Fruit fly (Drosophila melanogaster) whole organism, pupa: ENCODE measurements around the gene rempA.

Source experiments
- CG13204 ChIP-seq: fragments of 200-800 bp; sonication (Bioruptor generic); optimal IDR thresholded peaks from 2 replicates; lab custom pipeline; 2018; ENCODE audit warnings: missing biosample characterization, mild to moderate bottlenecking, missing genetic modification characterization, moderate library complexity
- CG14655 ChIP-seq: fragments of 200-800 bp; sonication (Bioruptor generic); optimal IDR thresholded peaks from 3 replicates; lab custom pipeline; 2017; ENCODE audit warnings: mild to moderate bottlenecking, missing biosample characterization, missing genetic modification reagents, missing genetic modification characterization
- CG34367 ChIP-seq: fragments of 200-800 bp; sonication (Bioruptor generic); optimal IDR thresholded peaks from 2 replicates; lab custom pipeline; 2018; ENCODE audit warnings: missing biosample characterization, mild to moderate bottlenecking, missing genetic modification characterization
- CG8301 ChIP-seq: fragments of 200-800 bp; sonication (Bioruptor generic); optimal IDR thresholded peaks from 2 replicates; lab custom pipeline; 2018; ENCODE audit warnings: missing biosample characterization, mild to moderate bottlenecking, missing genetic modification characterization
- CG9948 ChIP-seq: fragments of 200-800 bp; sonication (Bioruptor generic); optimal IDR thresholded peaks from 2 replicates; lab custom pipeline; 2018; ENCODE audit warnings: missing biosample characterization, mild to moderate bottlenecking, missing genetic modification characterization, moderate library complexity
- Ets98B ChIP-seq: fragments of 200-800 bp; sonication (Bioruptor generic); IDR thresholded peaks from 2 replicates; pipeline ENCODE4 v1.3.6; 2022; ENCODE audit warnings: missing biosample characterization, missing genetic modification characterization
- Pif1B ChIP-seq: fragments of 200-800 bp; sonication (Bioruptor generic); optimal IDR thresholded peaks from 3 replicates; lab custom pipeline; 2016; ENCODE audit warnings: missing biosample characterization, missing genetic modification characterization

DNA sequence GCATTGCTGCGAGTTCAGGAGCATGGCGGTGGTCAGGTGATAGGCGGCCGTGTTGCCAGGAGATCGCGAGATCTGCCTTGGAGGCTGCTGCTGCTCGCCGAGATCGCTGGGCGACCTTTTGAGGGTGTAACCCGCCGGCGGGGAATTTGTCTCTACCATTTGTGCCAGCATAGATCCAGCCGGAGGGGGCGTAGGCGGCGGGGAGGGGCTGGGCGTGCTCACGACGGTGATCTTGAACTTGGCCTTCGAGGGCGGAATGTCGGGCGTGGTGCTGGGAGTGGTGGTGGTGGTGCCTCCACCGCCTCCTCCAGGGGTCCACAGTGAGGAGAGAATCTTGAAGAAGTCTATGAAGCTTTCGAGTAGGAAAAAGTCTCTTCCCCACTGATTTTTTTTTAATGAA lies 33.9 kb upstream of the rempA start:
- no peak for TF ChIP-seq Ets98B (GFP tag; lab: Robert Waterston, UW)
- TF ChIP-seq CG9948 (tag; lab: Kevin White, UChicago): no peak
- TF ChIP-seq CG13204: no peak
- no peak for TF ChIP-seq CG34367 (tag; lab: Kevin White, UChicago)
- no peak for TF ChIP-seq CG8301
- no peak for TF ChIP-seq CG14655
- TF ChIP-seq Pif1B (GFP tag; lab: Kevin White, UChicago): no peak
